Fruit fly (Drosophila melanogaster) whole organism, pupa: ENCODE measurements around the gene RpL7A.

Experiments
- CG10348 ChIP-seq: fragments of 200-800 bp; sonication (Bioruptor generic); IDR thresholded peaks from 2 replicates; pipeline ENCODE4 v1.3.6; 2022; ENCODE audit warnings: missing biosample characterization, missing genetic modification characterization
- CG12605 ChIP-seq: fragments of 200-800 bp; sonication (Bioruptor generic); IDR thresholded peaks from 2 replicates; pipeline ENCODE4 v1.3.6; 2022; ENCODE audit warnings: missing biosample characterization, missing genetic modification characterization
- CG13204 ChIP-seq: fragments of 200-800 bp; sonication (Bioruptor generic); optimal IDR thresholded peaks from 2 replicates; lab custom pipeline; 2018; ENCODE audit warnings: missing biosample characterization, mild to moderate bottlenecking, missing genetic modification characterization, moderate library complexity
- CG14655 ChIP-seq: fragments of 200-800 bp; sonication (Bioruptor generic); optimal IDR thresholded peaks from 3 replicates; lab custom pipeline; 2017; ENCODE audit warnings: mild to moderate bottlenecking, missing biosample characterization, missing genetic modification reagents, missing genetic modification characterization
- CG15710 ChIP-seq: fragments of 200-800 bp; sonication (Bioruptor generic); optimal IDR thresholded peaks from 2 replicates; lab custom pipeline; 2018; ENCODE audit warnings: missing biosample characterization, mild to moderate bottlenecking, missing genetic modification characterization, moderate library complexity
- CG32121 ChIP-seq: fragments of 200-800 bp; sonication (Bioruptor generic); IDR thresholded peaks from 2 replicates; pipeline ENCODE4 v1.3.6; 2022; ENCODE audit warnings: missing biosample characterization, missing genetic modification characterization
- CG8159 ChIP-seq: fragments of 200-800 bp; sonication (Bioruptor generic); optimal IDR thresholded peaks from 3 replicates; lab custom pipeline; 2018; ENCODE audit warnings: missing biosample characterization, mild to moderate bottlenecking, missing genetic modification characterization, moderate library complexity
- EcR ChIP-seq: fragments of 200-800 bp; sonication (Bioruptor generic); optimal IDR thresholded peaks from 3 replicates; lab custom pipeline; 2019; ENCODE audit warnings: missing biosample characterization, missing genetic modification characterization, mild to moderate bottlenecking, moderate library complexity, missing genetic modification reagents
- Ets98B ChIP-seq: fragments of 200-800 bp; sonication (Bioruptor generic); IDR thresholded peaks from 2 replicates; pipeline ENCODE4 v1.3.6; 2022; ENCODE audit warnings: missing biosample characterization, missing genetic modification characterization
- Pif1A ChIP-seq: fragments of 200-800 bp; sonication (Bioruptor generic); optimal IDR thresholded peaks from 3 replicates; lab custom pipeline; 2016; ENCODE audit warnings: missing biosample characterization, missing genetic modification characterization
- Snoo ChIP-seq: fragments of 200-800 bp; sonication (Bioruptor generic); optimal IDR thresholded peaks from 3 replicates; lab custom pipeline; 2017; ENCODE audit warnings: missing biosample characterization, mild to moderate bottlenecking, missing genetic modification characterization, inconsistent platforms
- fd96Ca ChIP-seq: fragments of 200-800 bp; sonication (Bioruptor generic); IDR thresholded peaks from 3 replicates; pipeline ENCODE4 v1.3.6; 2022; ENCODE audit warnings: missing biosample characterization, missing genetic modification characterization
- gl ChIP-seq: fragments of 200-800 bp; sonication (Bioruptor generic); optimal IDR thresholded peaks from 2 replicates; lab custom pipeline; 2018; ENCODE audit warnings: missing biosample characterization, mild to moderate bottlenecking, missing genetic modification characterization
- rn ChIP-seq: fragments of 200-800 bp; sonication (Bioruptor generic); IDR thresholded peaks from 2 replicates; pipeline ENCODE4 v1.3.6; 2022; ENCODE audit warnings: missing biosample characterization, missing genetic modification characterization

dm6 chrX:6543569-6544173 is 10.5 kb upstream of the RpL7A start:
- no peak for TF ChIP-seq Ets98B
- TF ChIP-seq Pif1A (GFP tag; lab: Kevin White, UChicago), result no peak
- no peak for TF ChIP-seq CG10348 (GFP tag; lab: Robert Waterston, UW)
- TF ChIP-seq CG32121 (GFP tag; lab: Robert Waterston, UW), result no peak
- peak; percentile 24 for TF ChIP-seq CG14655
- no peak for TF ChIP-seq fd96Ca
- peak; percentile 12 for TF ChIP-seq Snoo (tag; lab: Kevin White, UChicago)
- no peak for TF ChIP-seq gl (tag; lab: Kevin White, UChicago)
- peak; percentile 22 for TF ChIP-seq CG8159
- TF ChIP-seq CG12605 (GFP tag; lab: Robert Waterston, UW), result no peak
- no peak for TF ChIP-seq EcR (GFP tag; lab: Kevin White, UChicago)
- peak; percentile 13 for TF ChIP-seq CG13204 (GFP tag; lab: Kevin White, UChicago)
- no peak for TF ChIP-seq CG15710 (tag; lab: Kevin White, UChicago)
- TF ChIP-seq rn, result no peak
